Fruit fly (Drosophila melanogaster): ENCODE measurements around the gene SmD2.
A peak's percentile ranks its signal among the peaks of the same experiment; 100 is the strongest.

The SmD2 gene

DNA sequence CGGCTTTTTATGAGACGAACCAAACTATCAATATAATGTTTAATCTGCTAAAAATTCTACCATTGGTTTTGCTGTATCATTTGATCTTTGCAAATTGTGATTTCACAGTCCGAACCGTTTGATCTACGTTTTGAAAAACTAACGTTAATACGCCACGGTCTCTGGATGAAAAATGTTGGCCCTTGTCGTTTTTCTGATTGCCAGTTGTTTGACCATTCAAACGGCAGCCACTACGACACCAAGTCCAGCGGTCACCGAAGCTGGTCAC is 28.5 kb upstream of the SmD2 start, which contains the start of gene CG42564:
TSS of gene CG42564 (plus strand) at position 169 of the 268 bp plus-strand sequence.
- TF ChIP-seq Hr83 (GFP tag; optimal IDR thresholded peaks at IDR 0.05; ENCODE audit: poor library complexity, severe bottlenecking): no peak
- no peak for TF ChIP-seq tai (GFP tag; optimal IDR thresholded peaks at IDR 0.05)
- no peak for TF ChIP-seq Jra (GFP tag; optimal IDR thresholded peaks at IDR 0.05)
- no peak for TF ChIP-seq jim (GFP tag; optimal IDR thresholded peaks at IDR 0.05)
- TF ChIP-seq N (GFP tag; optimal IDR thresholded peaks at IDR 0.05): no peak
- no peak for TF ChIP-seq Mio (GFP tag; optimal IDR thresholded peaks at IDR 0.05)
- no peak for TF ChIP-seq Dif (GFP tag; optimal IDR thresholded peaks at IDR 0.05; ENCODE audit: partially characterized antibody)
- TF ChIP-seq sage (GFP tag; optimal IDR thresholded peaks at IDR 0.05): no peak

DNA sequence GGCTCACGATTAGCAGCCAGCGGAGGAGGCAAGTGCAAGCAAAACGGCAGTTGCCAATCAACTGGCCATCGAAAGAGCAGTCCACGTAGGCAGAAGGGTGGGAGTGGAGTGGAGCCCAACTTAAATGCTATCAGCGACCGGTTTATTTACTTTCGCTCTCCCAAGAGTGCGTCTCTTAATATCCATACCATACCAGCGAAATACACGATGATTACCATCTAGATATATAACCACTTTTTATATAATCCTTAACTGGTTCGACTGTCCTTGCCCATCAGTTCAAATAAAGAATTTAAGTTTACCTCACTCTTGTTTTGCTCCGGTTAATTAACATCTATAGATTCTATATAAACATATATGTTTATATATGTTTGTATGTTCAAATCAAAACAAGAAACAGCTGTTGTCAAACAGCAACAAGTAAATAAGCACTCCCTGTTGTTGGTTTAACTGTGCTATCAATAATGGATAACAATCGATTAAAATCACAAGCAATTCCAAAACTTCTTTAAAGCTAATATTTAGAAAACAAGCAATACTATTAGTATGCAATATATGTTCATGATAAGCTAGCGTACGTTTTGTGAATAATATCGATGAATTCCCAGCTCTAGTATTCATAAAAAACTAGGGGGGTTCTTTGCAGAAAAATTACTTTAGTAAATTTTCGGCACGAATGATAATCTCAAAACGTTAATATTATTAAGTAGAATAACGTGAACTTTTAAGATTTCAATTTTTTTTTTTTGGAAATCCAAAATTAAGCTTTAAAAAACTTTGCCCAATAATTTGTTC is 28.0 kb upstream of the SmD2 start:
- TF ChIP-seq psq (GFP tag; optimal IDR thresholded peaks at IDR 0.05): peak; percentile 26
- peak; percentile 49 for TF ChIP-seq OdsH (GFP tag; optimal IDR thresholded peaks at IDR 0.05)
- TF ChIP-seq foxo (GFP tag; optimal IDR thresholded peaks at IDR 0.05): peak in 1 of 2 experiments; percentile 29
- TF ChIP-seq Hr78 (GFP tag; optimal IDR thresholded peaks at IDR 0.05): no peak
- peak; percentile 26 for TF ChIP-seq Hr83 (GFP tag; optimal IDR thresholded peaks at IDR 0.05; ENCODE audit: poor library complexity, severe bottlenecking)
- TF ChIP-seq CG32264 (GFP tag; optimal IDR thresholded peaks at IDR 0.05): no peak
- no peak for TF ChIP-seq dl (GFP tag; optimal IDR thresholded peaks at IDR 0.05; ENCODE audit: insufficient read depth in 1 of 2, partially characterized antibody in 2 of 2)
- peak; percentile 54 for TF ChIP-seq woc (GFP tag; optimal IDR thresholded peaks at IDR 0.05)
- peak; percentile 62 for TF ChIP-seq Jra (GFP tag; optimal IDR thresholded peaks at IDR 0.05)
- no peak for TF ChIP-seq Dif (GFP tag; optimal IDR thresholded peaks at IDR 0.05; ENCODE audit: partially characterized antibody)
- no peak for TF ChIP-seq N (GFP tag; optimal IDR thresholded peaks at IDR 0.05)
- TF ChIP-seq fru (GFP tag; optimal IDR thresholded peaks at IDR 0.05): peak; percentile 41
- TF ChIP-seq Dfd (GFP tag; optimal IDR thresholded peaks at IDR 0.05): no peak
- TF ChIP-seq Sp1 (GFP tag; optimal IDR thresholded peaks at IDR 0.05): peak; percentile 34
- peak; percentile 36 for TF ChIP-seq dsf (GFP tag; optimal IDR thresholded peaks at IDR 0.05; ENCODE audit: borderline replicate concordance)
- TF ChIP-seq lola (GFP tag; optimal IDR thresholded peaks at IDR 0.05): no peak
- no peak for TF ChIP-seq GATAd (GFP tag; optimal IDR thresholded peaks at IDR 0.05)
- TF ChIP-seq rgr (GFP tag; optimal IDR thresholded peaks at IDR 0.05): peak; percentile 39
- TF ChIP-seq Abd-B (GFP tag; optimal IDR thresholded peaks at IDR 0.05): no peak
- no peak for TF ChIP-seq Myc (optimal IDR thresholded peaks at IDR 0.05)
- peak; percentile 33 for TF ChIP-seq sv (GFP tag; optimal IDR thresholded peaks at IDR 0.05)
- no peak for TF ChIP-seq dmrt93B (GFP tag; optimal IDR thresholded peaks at IDR 0.05)
- peak; percentile 16 for TF ChIP-seq CG9705 (GFP tag; optimal IDR thresholded peaks at IDR 0.05)
- TF ChIP-seq Hnf4 (GFP tag; optimal IDR thresholded peaks at IDR 0.05): peak; percentile 33
- TF ChIP-seq Rel (GFP tag; optimal IDR thresholded peaks at IDR 0.05): no peak
- peak; percentile 3 for TF ChIP-seq Rel (tag; optimal IDR thresholded peaks at IDR 0.05)
- TF ChIP-seq Vsx2 (GFP tag; optimal IDR thresholded peaks at IDR 0.05; ENCODE audit: partially characterized antibody): no peak
- peak; percentile 58 for TF ChIP-seq h (GFP tag; optimal IDR thresholded peaks at IDR 0.05)
- TF ChIP-seq ey (GFP tag; optimal IDR thresholded peaks at IDR 0.05): peak; percentile 37
- TF ChIP-seq CrebA (GFP tag; optimal IDR thresholded peaks at IDR 0.05; ENCODE audit: borderline replicate concordance): no peak
- TF ChIP-seq usp (GFP tag; optimal IDR thresholded peaks at IDR 0.05): no peak
- peak; percentile 51 for TF ChIP-seq HLH106 (tag; optimal IDR thresholded peaks at IDR 0.05)
- TF ChIP-seq pan (optimal IDR thresholded peaks at IDR 0.05): no peak
- no peak for TF ChIP-seq jim (GFP tag; optimal IDR thresholded peaks at IDR 0.05)
- TF ChIP-seq brk (GFP tag; optimal IDR thresholded peaks at IDR 0.05): no peak
- TF ChIP-seq br (GFP tag; optimal IDR thresholded peaks at IDR 0.05): no peak
- no peak for TF ChIP-seq tai (GFP tag; optimal IDR thresholded peaks at IDR 0.05)
- no peak for TF ChIP-seq sage (GFP tag; optimal IDR thresholded peaks at IDR 0.05)
- TF ChIP-seq Mio (GFP tag; optimal IDR thresholded peaks at IDR 0.05): no peak

Measured in whole organism, wandering third instar larva.